Worm (Caenorhabditis elegans) whole organism, mixed stage, embryonic: ENCODE data around the gene srsx-28.

Experiments
- M03D4.4 ChIP-seq: sonication (generic microtip); optimal IDR thresholded peaks from 2 replicates; lab custom pipeline; 2017; ENCODE audit warnings: mild to moderate bottlenecking, missing genetic modification characterization, missing compliant biosample characterization
- bed-3 ChIP-seq: fragments of 200-800 bp; sonication (Bioruptor generic); optimal IDR thresholded peaks from 3 replicates; lab custom pipeline; 2018; ENCODE audit warnings: mild to moderate bottlenecking, missing genetic modification characterization, moderate library complexity, missing compliant biosample characterization
- blmp-1 ChIP-seq: fragments of 150-350 bp; optimal IDR thresholded peaks from 2 replicates; lab custom pipeline; 2014; ENCODE audit warnings: missing biosample characterization, missing genetic modification characterization
- ceh-39 ChIP-seq: fragments of 150-350 bp; optimal IDR thresholded peaks from 2 replicates; lab custom pipeline; 2014; ENCODE audit warnings: missing biosample characterization, missing genetic modification characterization
- ceh-43 ChIP-seq: fragments of 200-800 bp; sonication (Bioruptor generic); optimal IDR thresholded peaks from 2 replicates; lab custom pipeline; 2018; ENCODE audit warnings: mild to moderate bottlenecking, missing genetic modification characterization, moderate library complexity, missing compliant biosample characterization
- ceh-83 ChIP-seq: fragments of 200-800 bp; sonication (Bioruptor generic); optimal IDR thresholded peaks from 2 replicates; lab custom pipeline; 2018; ENCODE audit warnings: mild to moderate bottlenecking, missing genetic modification characterization, missing compliant biosample characterization
- ces-1 ChIP-seq: fragments of 150-350 bp; optimal IDR thresholded peaks from 2 replicates; lab custom pipeline; 2014; ENCODE audit warnings: missing biosample characterization, missing genetic modification reagents, missing genetic modification characterization
- cnd-1 ChIP-seq: fragments of 200-800 bp; sonication (Bioruptor generic); optimal IDR thresholded peaks from 2 replicates; lab custom pipeline; 2018; ENCODE audit warnings: mild to moderate bottlenecking, missing genetic modification characterization, missing compliant biosample characterization
- drap-1 ChIP-seq: fragments of 200-800 bp; sonication (Bioruptor generic); optimal IDR thresholded peaks from 3 replicates; lab custom pipeline; 2018; ENCODE audit warnings: mild to moderate bottlenecking, missing genetic modification characterization, missing compliant biosample characterization
- elt-1 ChIP-seq: sonication (generic microtip); optimal IDR thresholded peaks from 2 replicates; lab custom pipeline; 2017; ENCODE audit warnings: missing genetic modification characterization, mild to moderate bottlenecking, missing compliant biosample characterization, antibody characterized with exemption, moderate library complexity, borderline replicate concordance; ENCODE audit not compliant: insufficient read depth
- elt-3 ChIP-seq: fragments of 150-350 bp; optimal IDR thresholded peaks from 2 replicates; lab custom pipeline; 2014; ENCODE audit warnings: missing biosample characterization, missing genetic modification characterization
- flh-1 ChIP-seq: fragments of 200-800 bp; sonication (Bioruptor generic); optimal IDR thresholded peaks from 2 replicates; lab custom pipeline; 2018; ENCODE audit warnings: mild to moderate bottlenecking, missing genetic modification characterization, moderate library complexity, missing compliant biosample characterization
- ham-2 ChIP-seq: fragments of 200-800 bp; sonication (Bioruptor generic); optimal IDR thresholded peaks from 2 replicates; lab custom pipeline; 2018; ENCODE audit warnings: mild to moderate bottlenecking, missing genetic modification characterization, missing compliant biosample characterization
- hlh-1 ChIP-seq: fragments of 150-350 bp; optimal IDR thresholded peaks from 2 replicates; lab custom pipeline; 2014; ENCODE audit warnings: missing biosample characterization, missing genetic modification reagents, missing genetic modification characterization
- lin-13 ChIP-seq: fragments of 150-350 bp; optimal IDR thresholded peaks from 2 replicates; lab custom pipeline; 2014; ENCODE audit warnings: missing biosample characterization, missing genetic modification characterization
- lsy-2 ChIP-seq: fragments of 150-350 bp; optimal IDR thresholded peaks from 2 replicates; lab custom pipeline; 2014; ENCODE audit warnings: missing biosample characterization, missing genetic modification characterization
- mep-1 ChIP-seq: fragments of 150-350 bp; optimal IDR thresholded peaks from 2 replicates; lab custom pipeline; 2017; ENCODE audit warnings: missing biosample characterization, missing genetic modification reagents, missing genetic modification characterization, inconsistent platforms
- mls-2 ChIP-seq: sonication (generic microtip); optimal IDR thresholded peaks from 2 replicates; lab custom pipeline; 2016; ENCODE audit warnings: mild to moderate bottlenecking, missing genetic modification characterization, moderate library complexity, missing compliant biosample characterization
- nhr-12 ChIP-seq: fragments of 150-350 bp; optimal IDR thresholded peaks from 2 replicates; lab custom pipeline; 2014; ENCODE audit warnings: missing biosample characterization, missing genetic modification characterization
- nhr-2 ChIP-seq: fragments of 150-350 bp; optimal IDR thresholded peaks from 2 replicates; lab custom pipeline; 2014; ENCODE audit warnings: missing biosample characterization, missing genetic modification characterization
- nhr-237 ChIP-seq: fragments of 150-350 bp; optimal IDR thresholded peaks from 2 replicates; lab custom pipeline; 2014; ENCODE audit warnings: missing biosample characterization, missing genetic modification characterization
- nhr-28 ChIP-seq: fragments of 150-350 bp; optimal IDR thresholded peaks from 2 replicates; lab custom pipeline; 2014; ENCODE audit warnings: missing biosample characterization, missing genetic modification characterization
- nhr-76 ChIP-seq: sonication (generic microtip); optimal IDR thresholded peaks from 2 replicates; lab custom pipeline; 2017; ENCODE audit warnings: missing biosample characterization, missing genetic modification characterization
- pha-4 ChIP-seq: fragments of 150-350 bp; optimal IDR thresholded peaks from 2 replicates; lab custom pipeline; 2018; ENCODE audit warnings: missing biosample characterization, missing genetic modification reagents, missing genetic modification characterization
- sem-2 ChIP-seq: fragments of 200-800 bp; sonication (Bioruptor generic); optimal IDR thresholded peaks from 2 replicates; lab custom pipeline; 2018; ENCODE audit warnings: mild to moderate bottlenecking, missing genetic modification characterization, missing compliant biosample characterization
- snpc-4 ChIP-seq: fragments of 150-350 bp; optimal IDR thresholded peaks from 2 replicates; lab custom pipeline; 2014; ENCODE audit warnings: missing biosample characterization, missing genetic modification characterization
- sptf-1 ChIP-seq: sonication (generic microtip); optimal IDR thresholded peaks from 2 replicates; lab custom pipeline; 2017; ENCODE audit warnings: mild to moderate bottlenecking, missing genetic modification characterization, moderate library complexity, missing compliant biosample characterization
- tbx-8 ChIP-seq: fragments of 200-800 bp; sonication (Bioruptor generic); optimal IDR thresholded peaks from 2 replicates; lab custom pipeline; 2018; ENCODE audit warnings: mild to moderate bottlenecking, missing genetic modification characterization, moderate library complexity, missing compliant biosample characterization
- unc-120 ChIP-seq: sonication (generic microtip); optimal IDR thresholded peaks from 2 replicates; lab custom pipeline; 2017; ENCODE audit warnings: missing genetic modification characterization, missing compliant biosample characterization; ENCODE audit not compliant: poor library complexity, severe bottlenecking
- unc-39 ChIP-seq: fragments of 150-350 bp; optimal IDR thresholded peaks from 2 replicates; lab custom pipeline; 2014; ENCODE audit warnings: missing biosample characterization, missing genetic modification characterization
- unc-62 ChIP-seq: fragments of 150-350 bp; optimal IDR thresholded peaks from 2 replicates; lab custom pipeline; 2014; ENCODE audit warnings: missing biosample characterization, missing genetic modification reagents, missing genetic modification characterization
- zip-8 ChIP-seq: fragments of 150-350 bp; optimal IDR thresholded peaks from 2 replicates; lab custom pipeline; 2014; ENCODE audit warnings: missing biosample characterization, missing genetic modification characterization
- ztf-11 ChIP-seq: fragments of 150-350 bp; optimal IDR thresholded peaks from 2 replicates; lab custom pipeline; 2014; ENCODE audit warnings: missing biosample characterization, missing genetic modification characterization

Gene srsx-28

DNA sequence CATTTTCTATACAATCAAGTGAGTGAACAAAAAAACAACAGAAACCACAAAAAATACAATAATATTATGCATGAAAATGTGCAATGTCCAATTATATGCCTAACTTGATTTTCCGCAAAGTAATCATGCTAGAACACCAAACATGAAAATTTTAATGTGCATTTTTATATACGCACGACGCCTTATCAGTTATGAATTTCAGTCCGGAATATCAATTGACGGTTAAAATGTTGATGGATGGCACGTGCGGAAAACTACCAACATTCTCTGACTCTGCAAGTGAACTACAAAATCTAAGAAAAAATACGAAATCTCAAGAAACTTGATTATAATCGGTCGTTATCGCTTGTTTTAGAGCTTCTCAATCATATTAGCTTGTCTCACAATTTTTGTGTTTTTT lies 7.6 kb downstream of the srsx-28 start:
- TF ChIP-seq nhr-237 (tag; lab: Kevin White, UChicago) (no peak), nhr-12 (tag; lab: Kevin White, UChicago) (no peak), mls-2 (tag; lab: Kevin White, UChicago) (no peak), blmp-1 (no peak), hlh-1 (no peak), bed-3 (no peak), nhr-28 (tag; lab: Kevin White, UChicago) (no peak), M03D4.4 (tag; lab: Kevin White, UChicago) (no peak), mep-1 (no peak), sptf-1 (tag; lab: Kevin White, UChicago) (no peak), cnd-1 (tag; lab: Kevin White, UChicago) (no peak), pha-4 (tag; lab: Kevin White, UChicago) (no peak), ces-1 (GFP tag; lab: Kevin White, UChicago) (no peak), tbx-8 (no peak), nhr-2 (tag; lab: Kevin White, UChicago) (no peak), unc-39 (no peak), elt-3 (no peak)

DNA sequence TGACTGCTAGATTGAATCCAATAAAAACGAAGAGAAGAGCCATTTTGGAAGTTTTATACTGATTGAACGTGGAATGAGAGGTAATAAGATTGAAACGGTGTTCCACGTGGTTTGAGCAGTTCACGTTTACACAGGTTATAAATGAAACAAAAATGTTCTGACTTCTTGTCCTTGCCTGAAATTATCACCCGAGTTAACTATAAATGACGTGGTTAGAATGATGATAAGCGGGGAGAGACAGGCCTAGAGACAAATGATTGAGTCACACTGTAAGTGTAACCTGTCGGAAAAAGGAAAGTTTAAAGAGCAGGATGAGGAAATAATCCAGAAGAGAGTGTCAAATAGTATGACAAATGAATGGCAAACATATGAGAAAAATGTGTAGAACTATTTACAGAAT lies 8.6 kb downstream of the srsx-28 start, which contains the start of gene C51E3.10:
Gene C51E3.10 (minus strand): TSS at position 181 of the 400 bp plus-strand sequence.
- TF ChIP-seq unc-120 (tag; lab: Kevin White, UChicago) (no peak), sem-2 (GFP tag; lab: Kevin White, UChicago) (no peak), blmp-1 (no peak), ceh-39 (no peak), M03D4.4 (tag; lab: Kevin White, UChicago) (no peak), nhr-12 (tag; lab: Kevin White, UChicago) (no peak), nhr-28 (tag; lab: Kevin White, UChicago) (no peak), ceh-43 (GFP tag; lab: Kevin White, UChicago) (no peak), lin-13 (no peak), tbx-8 (no peak), bed-3 (no peak)

DNA sequence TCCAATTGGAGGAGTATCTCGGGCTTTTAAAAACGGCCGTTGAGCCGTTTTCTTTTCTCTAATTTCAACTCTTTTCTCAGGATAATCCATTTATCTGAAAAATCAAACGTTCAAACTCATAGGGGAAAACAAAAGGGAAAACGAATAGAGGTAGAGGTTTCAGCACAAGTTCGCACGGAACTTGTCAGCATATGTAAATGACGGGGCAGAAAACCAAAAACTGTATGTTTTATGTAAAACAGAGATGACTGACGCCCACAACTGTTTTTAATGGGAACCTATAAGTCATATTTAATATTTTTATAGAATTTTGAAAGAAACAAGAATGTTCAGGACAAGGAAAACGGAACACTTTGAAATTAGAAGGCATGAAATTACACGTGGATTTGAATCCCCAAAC lies 14.0 kb downstream of the srsx-28 start, which contains the start of gene C51E3.6:
Gene C51E3.6 (minus strand): TSS at position 101 of the 400 bp plus-strand sequence.
- TF ChIP-seq sptf-1 (tag; lab: Kevin White, UChicago) (no peak), ceh-39 (no peak), lsy-2 (tag; lab: Kevin White, UChicago) (no peak), ces-1 (GFP tag; lab: Kevin White, UChicago) (no peak), elt-3 (no peak), nhr-237 (tag; lab: Kevin White, UChicago) (no peak), sem-2 (GFP tag; lab: Kevin White, UChicago) (no peak), tbx-8 (no peak), M03D4.4 (tag; lab: Kevin White, UChicago) (no peak)
- TF ChIP-seq, all 35 proteins: peak for 0

DNA sequence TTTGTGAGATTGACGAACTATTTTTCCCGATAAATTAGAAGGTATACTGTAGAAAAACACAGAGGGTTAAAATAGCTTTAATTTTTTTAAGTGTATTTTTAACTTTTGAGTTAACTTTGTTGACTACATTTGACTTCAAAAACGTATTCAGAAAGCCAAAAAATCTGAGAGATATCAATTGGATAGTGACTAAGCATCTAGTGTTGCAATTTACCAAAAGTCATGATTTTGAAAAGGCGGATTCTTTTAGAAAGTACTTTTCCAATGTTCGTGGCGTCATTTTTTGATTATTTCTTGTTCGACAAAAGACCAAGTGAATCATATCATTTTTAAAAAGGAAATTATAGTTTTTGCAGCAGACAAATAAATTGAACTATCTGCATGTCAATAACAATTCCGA lies 16.5 kb downstream of the srsx-28 start:
- no peak for TF ChIP-seq unc-62 (GFP tag; lab: Kevin White, UChicago)
- TF ChIP-seq pha-4 (tag; lab: Kevin White, UChicago), result no peak
- no peak for TF ChIP-seq M03D4.4 (tag; lab: Kevin White, UChicago)
- TF ChIP-seq tbx-8, result no peak
- no peak for TF ChIP-seq nhr-2 (tag; lab: Kevin White, UChicago)
- TF ChIP-seq elt-3, result no peak
- TF ChIP-seq nhr-76 (tag; lab: Kevin White, UChicago), result no peak
- no peak for TF ChIP-seq ham-2 (GFP tag; lab: Kevin White, UChicago)
- no peak for TF ChIP-seq nhr-12 (tag; lab: Kevin White, UChicago)
- TF ChIP-seq elt-1, result no peak
- no peak for TF ChIP-seq ceh-39
- TF ChIP-seq ceh-83 (GFP tag; lab: Kevin White, UChicago), result no peak
- TF ChIP-seq unc-39, result no peak
- TF ChIP-seq ceh-43 (GFP tag; lab: Kevin White, UChicago), result no peak
- no peak for TF ChIP-seq zip-8 (tag; lab: Kevin White, UChicago)
- TF ChIP-seq ztf-11 (tag; lab: Kevin White, UChicago), result no peak
- TF ChIP-seq ces-1 (GFP tag; lab: Kevin White, UChicago), result no peak
- TF ChIP-seq lsy-2 (tag; lab: Kevin White, UChicago), result no peak
- no peak for TF ChIP-seq drap-1

- TF ChIP-seq unc-39 (no peak), ham-2 (GFP tag; lab: Kevin White, UChicago) (no peak), nhr-2 (tag; lab: Kevin White, UChicago) (no peak), flh-1 (no peak), nhr-76 (tag; lab: Kevin White, UChicago) (no peak), lsy-2 (tag; lab: Kevin White, UChicago) (no peak), drap-1 (no peak), mls-2 (tag; lab: Kevin White, UChicago) (no peak), unc-62 (GFP tag; lab: Kevin White, UChicago) (no peak), cnd-1 (tag; lab: Kevin White, UChicago) (no peak), hlh-1 (no peak), snpc-4 (tag; lab: Kevin White, UChicago) (no peak), tbx-8 (no peak), nhr-12 (tag; lab: Kevin White, UChicago) (no peak), unc-120 (tag; lab: Kevin White, UChicago) (no peak), ceh-83 (GFP tag; lab: Kevin White, UChicago) (no peak), ces-1 (GFP tag; lab: Kevin White, UChicago) (no peak), zip-8 (tag; lab: Kevin White, UChicago) (no peak)
- TF ChIP-seq, all 35 proteins: peak for 0
Measured at ce11 chrV:10173653-10174052, 21.3 kb downstream of the srsx-28 start, which contains the start of gene egl-3. Gene egl-3, minus strand, starts transcription at chrV:10173753.
